Worm (Caenorhabditis elegans): ENCODE results near the gene fan-1.

fan-1 gene

DNA sequence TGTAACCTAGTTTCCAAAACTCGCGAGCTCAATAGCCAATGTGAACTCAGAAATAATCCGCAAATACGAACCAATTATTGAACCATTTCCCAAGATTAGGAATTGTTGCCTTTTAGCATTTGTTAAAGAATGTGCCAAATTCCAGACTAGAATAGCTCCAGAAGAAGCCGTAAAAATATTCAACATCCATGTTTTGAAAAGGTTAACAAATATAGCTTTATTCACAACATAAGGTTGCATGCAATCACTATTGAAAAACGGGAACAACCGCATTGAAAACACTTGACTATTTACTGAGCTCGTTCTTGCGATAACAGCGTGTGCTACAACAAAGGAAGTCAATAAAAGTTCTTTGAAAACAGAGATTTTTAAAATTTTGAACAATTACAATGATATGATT, 22.0 kb upstream of the fan-1 start:
- TF ChIP-seq lin-38 (GFP tag; IDR thresholded peaks at IDR 0.05) = peak; percentile 70
- TF ChIP-seq arid-1 (GFP tag; conservative IDR thresholded peaks at IDR 0.05) = peak; percentile 39; the same call in 1 of the 2 replicates
- TF ChIP-seq snpc-1.2 (GFP tag; IDR thresholded peaks at IDR 0.05) = peak; percentile 91
- peak; percentile 38; the same call in 1 of the 2 replicates for TF ChIP-seq pha-4 (GFP tag; IDR thresholded peaks at IDR 0.05)
- TF ChIP-seq pha-4 (tag; optimal IDR thresholded peaks at IDR 0.05) = no peak
- TF ChIP-seq F49E8.2 (tag; optimal IDR thresholded peaks at IDR 0.05; ENCODE audit: borderline replicate concordance) = peak; percentile 71
- no peak for TF ChIP-seq duxl-1 (tag; optimal IDR thresholded peaks at IDR 0.05; ENCODE audit: poor library complexity)
- TF ChIP-seq mes-2 (tag; optimal IDR thresholded peaks at IDR 0.05; ENCODE audit: poor library complexity, severe bottlenecking) = no peak
- no peak for TF ChIP-seq nhr-102 (tag; optimal IDR thresholded peaks at IDR 0.05)
- no peak for TF ChIP-seq F10B5.3 (tag; optimal IDR thresholded peaks at IDR 0.05)
- peak; percentile 41; the same call in 1 of the 2 replicates for TF ChIP-seq Y105C5A.15 (GFP tag; IDR thresholded peaks at IDR 0.05)
- TF ChIP-seq Y48G9A.11 (GFP tag; IDR thresholded peaks at IDR 0.05) = peak; percentile 59; the same call in 1 of the 2 replicates
- 0 out of 2 replicates have a peak, but pooled peaks have one; percentile 14 for TF ChIP-seq Y75B8A.6 (GFP tag; IDR thresholded peaks at IDR 0.05)
- no peak for TF ChIP-seq unc-62 (GFP tag; optimal IDR thresholded peaks at IDR 0.05 in 1 of 2)
- TF ChIP-seq unc-62 (tag; optimal IDR thresholded peaks at IDR 0.05) = no peak
- TF ChIP-seq unc-39 (tag; optimal IDR thresholded peaks at IDR 0.05) = no peak
- no peak for TF ChIP-seq hlh-11 (tag; optimal IDR thresholded peaks at IDR 0.05)
- no peak for TF ChIP-seq zfp-2 (tag; optimal IDR thresholded peaks at IDR 0.05)

- peak in 1 of 2 experiments; percentile 94 for TF ChIP-seq unc-62 (GFP tag; optimal IDR thresholded peaks at IDR 0.05 in 1 of 2)
- no peak for TF ChIP-seq unc-62 (tag; optimal IDR thresholded peaks at IDR 0.05)
- TF ChIP-seq mdl-1 (tag; optimal IDR thresholded peaks at IDR 0.05) = no peak
These were observed 20.3 kb upstream of the fan-1 start for ce11 chrIV:6528202-6528601.

DNA sequence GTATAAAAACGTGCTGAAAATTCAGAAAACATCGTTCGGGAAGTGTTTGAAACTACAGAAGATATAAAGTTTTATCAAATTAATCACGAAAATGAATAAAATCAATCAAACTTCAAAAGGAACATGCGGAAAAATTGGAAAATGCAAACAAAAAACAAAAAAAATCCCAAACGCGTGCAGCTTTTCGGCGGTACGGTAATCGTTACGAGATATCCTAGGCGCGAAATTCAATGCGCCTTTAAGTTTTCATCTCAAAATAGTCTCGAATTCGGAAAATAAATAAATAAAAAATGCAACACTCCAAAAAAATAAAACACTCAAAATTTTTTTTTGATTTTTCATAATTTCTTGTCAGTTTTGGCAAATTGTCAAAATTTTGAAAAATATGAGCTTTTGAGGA, 18.7 kb upstream of the fan-1 start:
- TF ChIP-seq nhr-48 (tag; optimal IDR thresholded peaks at IDR 0.05) (no peak), lin-13 (GFP tag; optimal IDR thresholded peaks at IDR 0.05) (no peak), mdt-29 (GFP tag; IDR thresholded peaks at IDR 0.05) (no peak), ces-1 (GFP tag; optimal IDR thresholded peaks at IDR 0.05) (no peak)

- TF ChIP-seq fkh-10 (GFP tag; optimal IDR thresholded peaks at IDR 0.05) = no peak
- TF ChIP-seq ama-1 (optimal IDR thresholded peaks at IDR 0.05) = no peak
These were observed 17.0 kb upstream of the fan-1 start, which contains the start of gene C01G5.4 for ce11 chrIV:6531450-6531849. C01G5.4 (plus strand) TSS chrIV:6531750.

DNA sequence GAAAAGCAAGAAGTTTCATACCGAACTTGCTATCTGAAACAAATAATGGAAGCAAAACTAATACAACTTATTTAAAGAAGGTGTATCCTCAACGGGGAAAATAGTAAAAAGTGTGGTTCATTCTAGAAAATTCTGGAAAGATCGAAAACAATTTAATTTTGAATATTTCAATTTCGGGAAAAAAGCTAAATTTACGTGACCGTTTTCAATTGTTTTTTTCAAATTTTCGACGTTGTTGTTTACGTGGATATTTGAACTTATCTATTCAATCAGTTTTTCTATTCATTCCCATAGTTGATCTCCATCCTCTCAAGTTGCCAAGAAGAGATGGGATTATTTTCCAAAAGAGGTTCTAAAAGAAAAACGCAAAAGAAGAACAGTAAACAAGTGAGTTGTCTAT, 12.6 kb upstream of the fan-1 start, which contains the start of gene C01G5.3:
Gene C01G5.3 (plus strand): TSS at position 301 of the 400 bp plus-strand sequence.
- TF ChIP-seq gei-8 (GFP tag; optimal IDR thresholded peaks at IDR 0.05) = no peak
- no peak for TF ChIP-seq zip-2 (tag; optimal IDR thresholded peaks at IDR 0.05)
- no peak for TF ChIP-seq nhr-25 (tag; optimal IDR thresholded peaks at IDR 0.05; ENCODE audit: borderline replicate concordance, insufficient read depth)
- no peak for TF ChIP-seq ceh-44 (GFP tag; IDR thresholded peaks at IDR 0.05)
- no peak for TF ChIP-seq pha-4 (GFP tag; IDR thresholded peaks at IDR 0.05)
- TF ChIP-seq pha-4 (tag; optimal IDR thresholded peaks at IDR 0.05) = no peak
- TF ChIP-seq ceh-82 (tag; optimal IDR thresholded peaks at IDR 0.05) = no peak
- no peak for TF ChIP-seq saeg-2 (GFP tag; IDR thresholded peaks at IDR 0.05)
- no peak for TF ChIP-seq T26A8.4 (GFP tag; IDR thresholded peaks at IDR 0.05)
- TF ChIP-seq aha-1 (tag) = no peak
- TF ChIP-seq madf-5 (GFP tag; IDR thresholded peaks at IDR 0.05) = no peak
- TF ChIP-seq hif-1 (tag; optimal IDR thresholded peaks at IDR 0.05) = no peak
- TF ChIP-seq tra-1 (GFP tag; IDR thresholded peaks at IDR 0.05) = no peak
- TF ChIP-seq pqm-1 (tag; optimal IDR thresholded peaks at IDR 0.05) = no peak
- TF ChIP-seq nhr-10 (tag; optimal IDR thresholded peaks at IDR 0.05) = no peak
- no peak for TF ChIP-seq hlh-11 (tag; optimal IDR thresholded peaks at IDR 0.05)
- no peak for TF ChIP-seq mxl-3 (GFP tag; optimal IDR thresholded peaks at IDR 0.05)

All from whole organism, L4 larva.